Fruit fly (Drosophila melanogaster): ENCODE measurements around the gene mdy.

mdy gene

dm6 chr2L:16819714-16820113 lies 3.3 kb downstream of the mdy start (continued):
- no peak for TF ChIP-seq crp (GFP tag; optimal IDR thresholded peaks at IDR 0.05)
- no peak for TF ChIP-seq dpn (GFP tag; optimal IDR thresholded peaks at IDR 0.05)
- TF ChIP-seq CG30020 (tag; optimal IDR thresholded peaks at IDR 0.05) = no peak
- no peak for TF ChIP-seq CG16779 (GFP tag; IDR thresholded peaks at IDR 0.05)
- TF ChIP-seq Sry-β (GFP tag; optimal IDR thresholded peaks at IDR 0.05) = no peak
- TF ChIP-seq CG13424 (tag; optimal IDR thresholded peaks at IDR 0.05) = peak; percentile 17
- peak; percentile 32 for TF ChIP-seq CG15514 (GFP tag; optimal IDR thresholded peaks at IDR 0.05)
- TF ChIP-seq E2f2 (GFP tag; IDR thresholded peaks at IDR 0.05) = no peak
- no peak for TF ChIP-seq CG14965 (GFP tag; optimal IDR thresholded peaks at IDR 0.05; ENCODE audit: borderline replicate concordance)
- no peak for TF ChIP-seq Dbx (GFP tag; IDR thresholded peaks at IDR 0.05)
- no peak for TF ChIP-seq CG8944 (GFP tag; optimal IDR thresholded peaks at IDR 0.05)
- no peak for TF ChIP-seq sim (GFP tag; IDR thresholded peaks at IDR 0.05)
- no peak for TF ChIP-seq CG12942 (GFP tag; optimal IDR thresholded peaks at IDR 0.05)
- no peak for TF ChIP-seq CG11696 (GFP tag; IDR thresholded peaks at IDR 0.05)
- no peak for TF ChIP-seq CG15073 (GFP tag; optimal IDR thresholded peaks at IDR 0.05)
- no peak for TF ChIP-seq Max (GFP tag; optimal IDR thresholded peaks at IDR 0.05)
- no peak for TF ChIP-seq CG6854 (GFP tag; optimal IDR thresholded peaks at IDR 0.05)
- peak; percentile 34 for TF ChIP-seq lbe (GFP tag; optimal IDR thresholded peaks at IDR 0.05)
- no peak for TF ChIP-seq Mes4 (GFP tag; optimal IDR thresholded peaks at IDR 0.05)
- TF ChIP-seq tap (tag; optimal IDR thresholded peaks at IDR 0.05) = peak; percentile 13
- no peak for TF ChIP-seq Ets97D (GFP tag; optimal IDR thresholded peaks at IDR 0.05)
- TF ChIP-seq Doc3 (GFP tag; IDR thresholded peaks at IDR 0.05; ENCODE audit: partially characterized antibody) = no peak
- peak; percentile 14 for TF ChIP-seq HmgZ (tag; optimal IDR thresholded peaks at IDR 0.05)
- TF ChIP-seq CG4404 (GFP tag; IDR thresholded peaks at IDR 0.05) = no peak
- no peak for TF ChIP-seq CG11247 (GFP tag; IDR thresholded peaks at IDR 0.05)
- no peak for TF ChIP-seq CG2712 (tag; optimal IDR thresholded peaks at IDR 0.05)
- no peak for TF ChIP-seq CG1647 (GFP tag; optimal IDR thresholded peaks at IDR 0.05)
- TF ChIP-seq CG2129 (GFP tag; IDR thresholded peaks at IDR 0.05; ENCODE audit: partially characterized antibody) = no peak
- TF ChIP-seq hth (optimal IDR thresholded peaks at IDR 0.05) = no peak
- TF ChIP-seq CG2678 (tag; optimal IDR thresholded peaks at IDR 0.05) = peak; percentile 72
- TF ChIP-seq dysf (GFP tag; IDR thresholded peaks at IDR 0.05) = no peak
- no peak for TF ChIP-seq gcm2 (GFP tag; optimal IDR thresholded peaks at IDR 0.05)
- TF ChIP-seq HHEX (GFP tag; optimal IDR thresholded peaks at IDR 0.05) = peak; percentile 27
- TF ChIP-seq CG32767 (GFP tag; IDR thresholded peaks at IDR 0.05) = no peak
- no peak for TF ChIP-seq Drgx (GFP tag; IDR thresholded peaks at IDR 0.05)
- no peak for TF ChIP-seq br (optimal IDR thresholded peaks at IDR 0.05)
- TF ChIP-seq CG12769 (tag; optimal IDR thresholded peaks at IDR 0.05) = no peak
- no peak for TF ChIP-seq CG17912 (GFP tag; optimal IDR thresholded peaks at IDR 0.05)
- no peak for TF ChIP-seq Dll (GFP tag; IDR thresholded peaks at IDR 0.05; ENCODE audit: partially characterized antibody)
- no peak for TF ChIP-seq so (GFP tag; IDR thresholded peaks at IDR 0.05)
- TF ChIP-seq Six4 (GFP tag; optimal IDR thresholded peaks at IDR 0.05) = no peak
- no peak for TF ChIP-seq Optix (GFP tag; IDR thresholded peaks at IDR 0.05)
- no peak for TF ChIP-seq CG34224 (GFP tag; IDR thresholded peaks at IDR 0.05; ENCODE audit: partially characterized antibody)
- no peak for TF ChIP-seq Atf3 (GFP tag; optimal IDR thresholded peaks at IDR 0.05)
- TF ChIP-seq stc (GFP tag; IDR thresholded peaks at IDR 0.05) = no peak
- no peak for TF ChIP-seq lola (GFP tag; optimal IDR thresholded peaks at IDR 0.05)
- peak; percentile 40 for TF ChIP-seq gcm (GFP tag; optimal IDR thresholded peaks at IDR 0.05)
- no peak for TF ChIP-seq Abd-B (GFP tag; optimal IDR thresholded peaks at IDR 0.05)
- TF ChIP-seq CG13296 (GFP tag; optimal IDR thresholded peaks at IDR 0.05) = peak; percentile 79
- TF ChIP-seq ATbp (GFP tag; optimal IDR thresholded peaks at IDR 0.05) = peak; percentile 15
- TF ChIP-seq nerfin-2 (GFP tag; IDR thresholded peaks at IDR 0.05; ENCODE audit: partially characterized antibody) = no peak
- TF ChIP-seq Side (GFP tag; optimal IDR thresholded peaks at IDR 0.05) = no peak
